Worm (Caenorhabditis elegans) whole organism, late embryonic: ENCODE data around the gene Y32B12B.4.

Experiments used
- C08G9.2 ChIP-seq: sonication (generic microtip); optimal IDR thresholded peaks from 2 replicates; lab custom pipeline; 2016; ENCODE audit warnings: mild to moderate bottlenecking, missing genetic modification characterization, moderate library complexity, missing compliant biosample characterization
- T23F11.4 ChIP-seq: fragments of 200-800 bp; sonication (Bioruptor generic); optimal IDR thresholded peaks from 2 replicates; lab custom pipeline; 2018; ENCODE audit warnings: mild to moderate bottlenecking, missing genetic modification characterization, missing compliant biosample characterization
- ceh-14 ChIP-seq: sonication (generic microtip); optimal IDR thresholded peaks from 2 replicates; lab custom pipeline; 2016; ENCODE audit warnings: missing genotype, missing genetic modification characterization, missing compliant biosample characterization
- ceh-18 ChIP-seq: sonication (generic microtip); optimal IDR thresholded peaks from 2 replicates; lab custom pipeline; 2016; ENCODE audit warnings: missing genetic modification characterization, missing compliant biosample characterization
- ceh-2 ChIP-seq: sonication (generic microtip); optimal IDR thresholded peaks from 2 replicates; lab custom pipeline; 2016; ENCODE audit warnings: missing genotype, missing genetic modification characterization, missing compliant biosample characterization
- ceh-30 ChIP-seq: fragments of 150-350 bp; optimal IDR thresholded peaks from 2 replicates; lab custom pipeline; 2014; ENCODE audit warnings: missing biosample characterization, missing genetic modification characterization
- ceh-34 ChIP-seq: sonication (generic microtip); optimal IDR thresholded peaks from 2 replicates; lab custom pipeline; 2016; ENCODE audit warnings: mild to moderate bottlenecking, missing genetic modification characterization, missing compliant biosample characterization
- ceh-45 ChIP-seq: fragments of 200-800 bp; sonication (Bioruptor generic); IDR thresholded peaks from 2 replicates; pipeline ENCODE4 v1.3.6; 2022; ENCODE audit warnings: missing genetic modification reagents, missing genetic modification characterization, missing compliant biosample characterization
- che-1 ChIP-seq: sonication (generic microtip); optimal IDR thresholded peaks from 2 replicates; lab custom pipeline; 2016; ENCODE audit warnings: mild to moderate bottlenecking, missing genetic modification characterization, missing compliant biosample characterization
- dmd-4 ChIP-seq: sonication (generic microtip); optimal IDR thresholded peaks from 2 replicates; lab custom pipeline; 2016; ENCODE audit warnings: borderline replicate concordance, missing genetic modification characterization, missing compliant biosample characterization
- ets-4 ChIP-seq: sonication (generic microtip); optimal IDR thresholded peaks from 2 replicates; lab custom pipeline; 2016; ENCODE audit warnings: missing genetic modification characterization, missing compliant biosample characterization
- fkh-10 ChIP-seq: fragments of 150-350 bp; optimal IDR thresholded peaks from 2 replicates; lab custom pipeline; 2014; ENCODE audit warnings: missing biosample characterization, missing genetic modification reagents, missing genetic modification characterization
- gmeb-2 ChIP-seq: sonication (generic microtip); optimal IDR thresholded peaks from 2 replicates; lab custom pipeline; 2016; ENCODE audit warnings: missing genetic modification characterization, inconsistent platforms, missing compliant biosample characterization
- hlh-13 ChIP-seq: fragments of 200-800 bp; sonication (Bioruptor generic); optimal IDR thresholded peaks from 2 replicates; lab custom pipeline; 2018; ENCODE audit warnings: mild to moderate bottlenecking, missing genetic modification characterization, missing compliant biosample characterization
- hlh-8 ChIP-seq: sonication (generic microtip); optimal IDR thresholded peaks from 2 replicates; lab custom pipeline; 2016; ENCODE audit warnings: missing genotype, missing genetic modification characterization, missing compliant biosample characterization
- lim-6 ChIP-seq: sonication (generic microtip); optimal IDR thresholded peaks from 2 replicates; lab custom pipeline; 2016; ENCODE audit warnings: missing genetic modification characterization, missing compliant biosample characterization
- mec-3 ChIP-seq: sonication (generic microtip); optimal IDR thresholded peaks from 2 replicates; lab custom pipeline; 2016; ENCODE audit warnings: borderline replicate concordance, missing genetic modification characterization, missing compliant biosample characterization
- nfya-1 ChIP-seq: sonication (generic microtip); optimal IDR thresholded peaks from 2 replicates; lab custom pipeline; 2017; ENCODE audit warnings: missing genetic modification characterization, mild to moderate bottlenecking, missing compliant biosample characterization, antibody characterized with exemption, moderate library complexity
- nhr-11 ChIP-seq: fragments of 150-350 bp; optimal IDR thresholded peaks from 2 replicates; lab custom pipeline; 2014; ENCODE audit warnings: missing biosample characterization, missing genetic modification characterization
- npax-4 ChIP-seq: sonication (generic microtip); optimal IDR thresholded peaks from 2 replicates; lab custom pipeline; 2016; ENCODE audit warnings: missing genetic modification characterization, missing compliant biosample characterization
- pat-9 ChIP-seq: fragments of 200-800 bp; sonication (Bioruptor generic); optimal IDR thresholded peaks from 2 replicates; lab custom pipeline; 2018; ENCODE audit warnings: mild to moderate bottlenecking, missing genetic modification characterization, moderate library complexity, missing compliant biosample characterization
- pax-1 ChIP-seq: fragments of 150-350 bp; optimal IDR thresholded peaks from 2 replicates; lab custom pipeline; 2014; ENCODE audit warnings: missing biosample characterization, missing genetic modification characterization
- pha-2 ChIP-seq: sonication (generic microtip); optimal IDR thresholded peaks from 2 replicates; lab custom pipeline; 2017; ENCODE audit warnings: mild to moderate bottlenecking, missing genetic modification characterization, missing compliant biosample characterization
- pha-4 ChIP-seq: fragments of 150-350 bp; optimal IDR thresholded peaks from 2 replicates; lab custom pipeline; 2018; ENCODE audit warnings: missing biosample characterization, missing genetic modification reagents, missing genetic modification characterization
- ref-2 ChIP-seq: sonication (generic microtip); optimal IDR thresholded peaks from 2 replicates; lab custom pipeline; 2016; ENCODE audit warnings: missing genetic modification characterization, missing compliant biosample characterization
- sdc-2 ChIP-seq: sonication (generic microtip); optimal IDR thresholded peaks from 2 replicates; lab custom pipeline; 2016; ENCODE audit warnings: missing genotype, missing genetic modification characterization, missing compliant biosample characterization
- sox-4 ChIP-seq: sonication (generic microtip); optimal IDR thresholded peaks from 2 replicates; lab custom pipeline; 2017; ENCODE audit warnings: mild to moderate bottlenecking, missing genetic modification characterization, inconsistent platforms, missing compliant biosample characterization
- ttx-3 ChIP-seq: sonication (generic microtip); optimal IDR thresholded peaks from 2 replicates; lab custom pipeline; 2016; ENCODE audit warnings: missing genetic modification reagents, missing genetic modification characterization, missing compliant biosample characterization
- unc-3 ChIP-seq, 2 experiments: fragments of 200-800 bp in 1 of 2; sonication (Bioruptor generic) in 1 of 2; sonication (generic microtip) in 1 of 2; conservative IDR thresholded peaks in 1 of 2; optimal IDR thresholded peaks in 1 of 2; 2 replicates each; pipeline versions ENCODE4 v1.3.6 to Lab custom; 2016 to 2022; ENCODE audit warnings: missing compliant biosample characterization in 2 of 2, missing genetic modification characterization in 2 of 2, missing genetic modification reagents in 1 of 2
- unc-55 ChIP-seq: sonication (generic microtip); optimal IDR thresholded peaks from 2 replicates; lab custom pipeline; 2017; ENCODE audit warnings: missing biosample characterization, missing genetic modification reagents, missing genetic modification characterization

Y32B12B.4 gene

ce11 chrV:16539666-16540065 lies 13.5 kb upstream of the Y32B12B.4 start:
- TF ChIP-seq pat-9 (tag; lab: Kevin White, UChicago) (no peak), nfya-1 (peak; percentile 83)

- TF ChIP-seq nhr-11 (tag; lab: Kevin White, UChicago), result no peak
- TF ChIP-seq ceh-14 (tag; lab: Kevin White, UChicago), result no peak
- TF ChIP-seq ttx-3 (tag; lab: Kevin White, UChicago), result no peak
- TF ChIP-seq fkh-10 (GFP tag; lab: Kevin White, UChicago), result no peak
- no peak for TF ChIP-seq unc-3 (GFP tag; conservative IDR thresholded peaks at IDR 0.05; lab: Robert Waterston, UW)
- TF ChIP-seq unc-3 (tag; optimal IDR thresholded peaks at IDR 0.05; lab: Kevin White, UChicago), result no peak
- TF ChIP-seq nfya-1, result peak; percentile 77
Measured at ce11 chrV:16540657-16541056, 12.5 kb upstream of the Y32B12B.4 start.

ce11 chrV:16550680-16551079 lies 2.4 kb upstream of the Y32B12B.4 start, which contains the start of gene srbc-65:
srbc-65 (plus strand) TSS chrV:16550980.
- no peak for TF ChIP-seq lim-6 (tag; lab: Kevin White, UChicago)
- TF ChIP-seq ceh-18, result no peak
- no peak for TF ChIP-seq hlh-13 (GFP tag; lab: Kevin White, UChicago)
- no peak for TF ChIP-seq fkh-10 (GFP tag; lab: Kevin White, UChicago)
- TF ChIP-seq che-1, result no peak
- TF ChIP-seq ets-4, result no peak
- no peak for TF ChIP-seq sdc-2 (tag; lab: Kevin White, UChicago)
- no peak for TF ChIP-seq C08G9.2 (tag; lab: Kevin White, UChicago)
- TF ChIP-seq ceh-30 (tag; lab: Kevin White, UChicago), result no peak
- TF ChIP-seq unc-55 (GFP tag; lab: Kevin White, UChicago), result no peak
- TF ChIP-seq unc-3 (GFP tag; conservative IDR thresholded peaks at IDR 0.05; lab: Robert Waterston, UW), result no peak
- TF ChIP-seq unc-3 (tag; optimal IDR thresholded peaks at IDR 0.05; lab: Kevin White, UChicago), result no peak
- TF ChIP-seq gmeb-2, result no peak
- no peak for TF ChIP-seq npax-4 (tag; lab: Kevin White, UChicago)
- TF ChIP-seq pax-1, result no peak
- TF ChIP-seq T23F11.4 (GFP tag; lab: Kevin White, UChicago), result no peak
- TF ChIP-seq ceh-2 (tag; lab: Kevin White, UChicago), result no peak

- TF ChIP-seq ceh-34, result no peak
- TF ChIP-seq, all 69 proteins: peak for 0
Measured at ce11 chrV:16565639-16566038, 12.5 kb downstream of the Y32B12B.4 start, which contains the start of gene sru-45. sru-45 (plus strand) TSS chrV:16565939.

- TF ChIP-seq hlh-8 (tag; lab: Kevin White, UChicago), result no peak
- TF ChIP-seq, all 69 proteins: peak for 0
Measured at ce11 chrV:16568056-16568455, 14.9 kb downstream of the Y32B12B.4 start.

- TF ChIP-seq gmeb-2, result no peak
- no peak for TF ChIP-seq pha-4 (tag; lab: Kevin White, UChicago)
- no peak for TF ChIP-seq npax-4 (tag; lab: Kevin White, UChicago)
- no peak for TF ChIP-seq ceh-45 (GFP tag; lab: Robert Waterston, UW)
- TF ChIP-seq mec-3 (tag; lab: Kevin White, UChicago), result no peak
- no peak for TF ChIP-seq ceh-14 (tag; lab: Kevin White, UChicago)
- TF ChIP-seq pha-2 (tag; lab: Kevin White, UChicago), result no peak
- TF ChIP-seq unc-3 (GFP tag; conservative IDR thresholded peaks at IDR 0.05; lab: Robert Waterston, UW), result no peak
- no peak for TF ChIP-seq unc-3 (tag; optimal IDR thresholded peaks at IDR 0.05; lab: Kevin White, UChicago)
- no peak for TF ChIP-seq ceh-34
- TF ChIP-seq dmd-4 (tag; lab: Kevin White, UChicago), result no peak
- TF ChIP-seq ttx-3 (tag; lab: Kevin White, UChicago), result no peak
- no peak for TF ChIP-seq T23F11.4 (GFP tag; lab: Kevin White, UChicago)
- no peak for TF ChIP-seq ceh-30 (tag; lab: Kevin White, UChicago)
- no peak for TF ChIP-seq sdc-2 (tag; lab: Kevin White, UChicago)
- no peak for TF ChIP-seq sox-4
- TF ChIP-seq ref-2 (tag; lab: Kevin White, UChicago), result no peak
- TF ChIP-seq pax-1, result no peak
Measured at ce11 chrV:16570697-16571096, 17.6 kb downstream of the Y32B12B.4 start, which contains the start of gene nhr-233. nhr-233 (minus strand) TSS chrV:16570797.
